Fruit fly (Drosophila melanogaster): Measurements from ENCODE around the gene CG15865.

Gene CG15865

DNA sequence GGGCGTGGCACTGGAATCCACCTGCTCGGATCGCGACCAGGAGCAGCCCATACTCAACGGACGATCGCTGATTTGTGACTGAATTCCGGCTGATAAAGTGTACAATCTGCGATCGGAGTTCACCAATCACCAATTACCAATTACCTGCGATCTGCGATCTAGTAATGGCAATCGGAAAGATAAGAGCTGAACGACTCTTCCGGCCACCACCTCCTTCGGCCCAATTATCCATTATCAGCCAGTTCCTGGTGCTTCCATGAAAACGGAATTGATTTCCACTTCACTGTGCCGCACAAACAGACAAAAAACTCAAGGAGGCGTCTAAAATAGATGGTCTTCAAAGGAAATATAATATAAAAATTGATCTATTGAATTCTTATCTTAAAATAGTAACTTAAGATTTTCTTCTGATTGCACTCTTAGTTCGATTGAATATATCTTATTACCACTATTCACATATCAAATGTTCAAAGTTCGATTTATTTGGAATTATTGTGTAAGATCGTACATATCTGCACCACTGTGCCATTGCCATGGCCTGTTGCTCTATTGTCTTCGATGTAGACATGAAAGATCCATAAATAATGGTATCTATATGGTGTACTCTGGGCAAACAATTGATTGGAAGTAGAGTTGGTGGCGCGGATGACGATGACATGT lies at the start of gene CG15865:
CG15865 (minus strand) TSS at position 51 of the 660 bp plus-strand sequence.
- no peak for TF ChIP-seq noc (tag; optimal IDR thresholded peaks at IDR 0.05)

DNA sequence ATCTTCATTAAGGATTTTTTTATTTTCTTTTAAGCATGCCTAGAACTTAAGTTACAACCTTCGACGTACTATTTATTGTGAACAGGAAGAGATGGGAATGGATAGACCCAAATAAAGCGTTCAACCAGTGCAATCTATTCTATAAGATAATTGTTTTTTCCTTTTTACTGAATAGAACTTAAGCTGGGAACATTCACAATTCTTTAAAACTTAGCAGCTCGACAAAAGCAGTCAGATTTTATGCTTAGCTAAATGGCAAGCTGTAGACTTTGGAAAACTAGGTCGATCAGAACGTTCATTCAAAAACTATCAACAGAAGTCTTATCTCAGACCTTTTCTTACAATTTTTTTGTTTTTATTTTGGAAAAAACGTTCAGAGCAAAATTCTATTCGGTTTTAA lies 46.7 kb upstream of the CG15865 start, which contains the start of gene CG13008:
CG13008 (plus strand) TSS at position 301 of the 400 bp plus-strand sequence.
- TF ChIP-seq noc (tag; optimal IDR thresholded peaks at IDR 0.05), result no peak

DNA sequence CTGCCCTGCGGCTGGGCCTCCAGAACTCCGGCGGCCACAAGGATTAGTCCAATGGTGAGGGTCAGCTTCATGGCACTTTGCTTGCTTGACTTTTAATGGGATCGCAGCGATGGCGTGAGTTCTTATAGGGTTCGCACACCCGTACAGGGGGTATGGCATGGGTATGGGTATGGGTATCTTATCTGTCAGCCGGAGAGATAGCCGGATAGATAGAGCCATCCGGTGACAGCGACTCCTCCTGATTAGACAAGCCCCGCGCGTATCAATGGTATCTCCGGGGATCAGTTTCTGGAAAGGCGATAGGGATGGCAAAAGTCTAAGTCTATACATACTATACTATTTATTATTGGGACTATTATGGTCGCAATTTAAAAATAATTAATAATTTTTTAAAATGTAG lies 42.5 kb upstream of the CG15865 start, which contains the start of gene CG9672:
CG9672 (minus strand) TSS at position 101 of the 400 bp plus-strand sequence.
- TF ChIP-seq noc (tag; optimal IDR thresholded peaks at IDR 0.05), result no peak

DNA sequence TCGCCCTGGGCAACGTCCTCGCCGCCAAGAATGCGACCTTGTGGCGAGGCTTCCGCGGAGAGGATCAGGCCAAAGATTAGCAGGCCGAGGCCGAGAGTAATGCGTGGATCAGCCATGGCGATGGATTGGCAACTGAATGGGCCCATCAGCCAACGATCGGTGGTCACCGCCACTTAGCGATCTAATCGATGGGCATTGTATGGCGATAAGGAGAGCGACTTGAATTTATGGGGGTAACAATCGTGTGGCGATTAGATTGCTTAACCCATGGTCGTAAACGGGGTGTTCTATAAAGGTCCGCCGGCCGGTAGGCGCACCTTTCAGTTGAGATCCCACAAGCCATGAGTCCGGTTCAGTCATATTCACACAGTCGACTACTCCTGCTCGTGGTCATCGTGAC lies 39.5 kb upstream of the CG15865 start, which contains the start of the genes CG9673 and CG4653:
CG9673 (minus strand) TSS at position 138 of the 400 bp plus-strand sequence.
CG4653 (plus strand) TSS at position 335 of the 400 bp plus-strand sequence.
- peak; percentile 7 for TF ChIP-seq noc (tag; optimal IDR thresholded peaks at IDR 0.05)

DNA sequence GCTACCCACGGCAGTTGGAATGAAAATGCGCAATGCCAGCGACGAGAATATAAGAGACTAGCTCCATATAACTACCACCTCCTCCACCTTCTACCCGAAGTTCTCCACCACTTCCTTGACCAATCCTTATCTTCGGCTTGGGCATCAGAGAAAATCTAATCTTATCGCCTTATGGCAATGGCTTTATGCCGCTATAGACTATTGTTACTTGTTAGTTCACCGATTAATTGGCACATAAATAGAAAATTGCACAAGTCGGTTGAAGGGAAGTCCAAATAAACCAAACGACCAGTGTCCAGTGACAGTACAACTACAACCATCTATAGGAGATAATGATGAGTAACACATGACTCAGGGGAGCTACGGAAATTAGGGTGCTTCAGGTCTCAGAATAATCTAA lies 37.7 kb upstream of the CG15865 start, which contains the start of gene sphe:
sphe (minus strand) TSS at position 32 of the 400 bp plus-strand sequence.
- peak; percentile 8 for TF ChIP-seq noc (tag; optimal IDR thresholded peaks at IDR 0.05)

DNA sequence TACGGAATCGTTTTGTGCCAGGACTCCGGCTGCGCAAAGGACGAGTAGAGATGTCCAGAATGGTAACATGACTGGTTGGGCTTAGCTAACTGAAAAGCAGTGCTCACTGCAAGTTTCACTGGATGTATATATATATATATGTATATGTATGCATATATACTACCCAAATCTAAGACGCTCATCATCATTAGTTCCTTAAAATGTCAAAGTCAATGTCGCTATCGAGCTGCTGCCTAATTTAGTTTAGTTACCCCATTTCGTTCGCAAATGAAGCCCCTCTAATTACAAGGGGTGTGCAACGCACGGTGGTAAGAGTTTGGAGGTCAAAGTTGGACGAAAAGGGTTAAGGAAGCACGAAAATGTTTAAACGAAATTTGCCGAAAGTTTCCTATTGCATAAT lies 35.8 kb upstream of the CG15865 start, which contains the start of gene CG9676:
CG9676 (minus strand) TSS at position 101 of the 400 bp plus-strand sequence.
- TF ChIP-seq noc (tag; optimal IDR thresholded peaks at IDR 0.05), result no peak

DNA sequence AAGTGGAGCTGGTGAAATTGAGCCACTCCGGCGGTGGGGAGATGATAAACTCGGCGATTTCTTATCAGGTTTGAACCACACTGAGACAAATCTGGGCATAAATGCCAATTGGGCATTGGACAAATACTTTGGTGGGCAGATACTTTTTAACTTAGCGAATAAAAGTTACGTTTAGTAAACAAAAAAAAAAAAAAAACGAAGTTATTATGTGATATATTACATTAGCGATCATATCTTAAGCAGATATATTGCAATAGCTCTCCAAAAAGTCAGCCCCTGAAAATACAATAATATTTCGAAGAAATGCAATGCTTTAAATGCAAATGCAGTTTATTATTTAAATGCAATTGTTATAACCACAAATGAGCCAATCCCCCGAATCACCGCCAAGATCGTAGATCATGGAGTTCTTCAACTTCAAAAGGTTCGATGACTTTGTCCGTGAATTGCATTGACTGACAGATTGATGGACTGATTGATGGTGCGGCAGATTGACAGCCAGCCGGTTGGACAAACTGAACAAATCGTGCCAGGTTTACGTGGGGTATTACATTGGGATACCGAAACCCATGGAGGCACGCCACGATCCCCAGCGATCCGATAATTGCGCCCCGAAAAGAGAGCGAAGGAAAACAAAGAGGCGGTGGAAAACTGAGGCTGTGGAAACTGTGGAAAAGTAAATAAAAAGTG lies 33.8 kb upstream of the CG15865 start:
- no peak for TF ChIP-seq noc (tag; optimal IDR thresholded peaks at IDR 0.05)

DNA sequence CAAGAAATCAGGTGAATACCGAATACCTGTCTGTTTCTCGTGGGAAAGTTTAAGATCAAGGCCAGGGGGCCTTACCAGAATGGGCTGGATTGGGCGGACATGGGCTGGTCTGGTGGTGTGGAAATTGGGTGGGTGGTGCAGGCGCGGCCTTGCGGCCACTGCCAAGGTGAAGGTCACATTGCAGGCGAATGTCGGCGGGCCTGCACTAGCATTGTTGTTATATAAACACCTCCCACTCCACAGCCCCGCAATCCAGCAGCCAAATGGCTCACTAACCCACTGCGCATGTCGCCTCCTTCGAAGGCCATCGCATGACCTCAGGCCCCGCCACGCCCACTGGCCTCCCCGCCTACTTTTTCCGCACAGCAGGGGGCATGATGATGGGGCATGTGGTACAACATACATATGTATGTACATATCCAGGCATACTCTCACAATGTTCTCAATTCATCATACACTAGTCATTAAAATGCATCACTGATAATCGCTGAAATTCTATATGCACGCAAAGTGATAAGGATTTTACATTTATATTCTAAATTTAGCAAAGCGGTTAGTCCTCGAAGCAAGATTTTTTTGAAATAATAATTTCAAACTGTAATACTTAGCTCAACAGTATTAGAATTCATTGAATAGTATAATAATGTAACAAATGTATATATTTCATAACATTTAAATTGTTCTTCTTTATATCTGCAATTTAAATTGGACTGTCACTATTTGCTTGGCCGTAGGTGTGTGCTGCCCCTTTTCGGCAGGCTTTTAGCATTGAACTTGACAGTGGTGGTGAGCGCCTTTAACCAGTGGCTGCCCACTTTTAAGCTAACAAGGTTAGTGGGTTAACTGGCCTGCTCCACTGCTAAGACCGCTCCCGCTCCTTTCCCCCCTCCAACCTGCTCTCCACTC lies 32.6 kb upstream of the CG15865 start:
- no peak for TF ChIP-seq noc (tag; optimal IDR thresholded peaks at IDR 0.05)

DNA sequence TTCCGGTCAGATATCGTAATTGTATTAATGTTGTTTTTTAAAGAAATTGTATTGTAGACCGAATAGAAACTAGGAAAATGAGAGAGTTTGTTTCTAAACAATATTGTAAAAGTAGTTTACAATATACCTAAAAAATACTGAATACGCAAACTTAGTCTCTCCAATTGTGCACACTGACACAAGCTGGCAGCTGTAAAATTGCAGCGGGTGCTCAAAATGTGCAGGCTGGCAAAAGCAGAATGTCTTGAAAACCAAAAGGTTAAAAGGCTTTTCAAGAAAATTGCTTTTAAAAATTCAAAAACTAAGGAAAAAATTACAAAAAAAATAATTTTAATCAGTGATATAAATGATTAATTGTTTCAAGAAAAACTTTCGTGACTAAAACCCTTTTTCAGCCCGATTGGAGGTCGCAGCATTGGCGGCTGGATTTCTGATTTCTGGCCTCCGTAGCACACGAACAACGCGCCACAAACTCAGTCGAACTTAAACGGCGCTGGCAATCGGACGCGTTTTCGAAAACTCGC lies 31.5 kb upstream of the CG15865 start, which contains the start of gene CG4678:
CG4678 (plus strand) TSS at position 474 of the 524 bp plus-strand sequence.
- TF ChIP-seq noc (tag; optimal IDR thresholded peaks at IDR 0.05), result no peak

DNA sequence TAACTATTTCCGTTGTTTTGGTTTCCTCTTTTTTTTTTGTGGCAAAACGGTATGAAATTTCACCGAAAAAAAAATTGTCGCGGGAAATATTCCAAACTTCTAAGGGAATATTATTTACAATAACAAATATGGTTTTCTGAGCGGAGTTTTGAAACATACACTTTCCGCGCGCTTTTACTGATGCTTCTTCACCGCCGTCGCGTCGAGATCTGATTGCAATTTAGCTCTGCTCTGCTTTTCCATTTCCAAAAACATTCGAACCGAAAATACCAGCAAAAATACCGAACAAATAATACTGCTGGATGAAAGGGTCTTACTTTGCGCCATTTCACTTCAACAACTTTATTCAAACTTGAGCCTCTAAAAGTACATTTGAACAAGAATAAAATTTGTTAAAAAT lies 30.7 kb upstream of the CG15865 start, which contains the start of gene Septin4:
Septin4 (minus strand) TSS at position 215 of the 400 bp plus-strand sequence.
- TF ChIP-seq noc (tag; optimal IDR thresholded peaks at IDR 0.05), result no peak

DNA sequence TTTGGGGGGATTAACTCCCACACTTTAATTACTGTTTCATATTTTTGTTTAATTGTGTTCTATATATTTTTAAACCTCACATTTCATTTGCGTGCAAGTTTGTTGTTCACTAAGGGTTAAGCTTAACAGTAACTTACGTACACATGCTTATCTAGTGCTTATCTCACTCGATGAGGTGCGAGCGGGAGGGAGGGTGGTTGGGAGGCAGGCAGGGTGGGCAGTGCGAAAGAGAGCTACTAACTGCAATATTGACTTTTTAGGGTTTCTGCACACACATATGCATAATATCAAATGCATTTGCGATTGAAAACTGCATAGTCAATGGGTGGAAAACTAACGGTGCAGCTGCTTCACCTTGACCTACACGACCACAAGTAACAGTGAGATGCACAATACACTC lies 30.2 kb upstream of the CG15865 start:
- no peak for TF ChIP-seq noc (tag; optimal IDR thresholded peaks at IDR 0.05)

DNA sequence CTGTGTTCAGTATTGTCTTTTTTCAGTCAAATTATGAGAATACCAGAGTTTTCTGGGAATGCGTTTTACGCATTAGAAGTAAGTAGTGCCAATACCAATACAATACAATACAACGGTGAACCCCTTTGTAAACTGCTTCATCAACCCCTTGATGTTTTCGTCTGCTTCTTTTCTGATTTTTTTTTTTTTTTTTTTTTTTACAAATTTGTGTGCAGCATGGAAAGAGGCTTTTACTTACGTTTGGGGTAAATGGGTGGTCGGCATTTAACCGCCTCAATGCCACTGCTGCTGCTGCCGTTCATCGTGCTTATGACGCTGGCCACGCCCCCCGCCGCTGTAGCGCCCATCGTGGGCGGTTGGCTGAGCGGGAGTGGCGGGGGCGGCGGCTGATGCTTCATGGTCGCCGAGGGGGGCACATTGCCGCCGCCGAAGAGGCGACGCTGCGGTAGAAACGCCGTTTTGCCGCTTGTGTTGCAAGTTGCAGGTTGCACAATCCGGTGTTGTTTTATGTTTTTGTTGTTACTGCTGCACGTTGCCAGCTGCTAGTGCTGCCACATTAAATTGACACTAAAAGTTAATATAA lies 29.6 kb upstream of the CG15865 start:
- TF ChIP-seq noc (tag; optimal IDR thresholded peaks at IDR 0.05), result no peak

DNA sequence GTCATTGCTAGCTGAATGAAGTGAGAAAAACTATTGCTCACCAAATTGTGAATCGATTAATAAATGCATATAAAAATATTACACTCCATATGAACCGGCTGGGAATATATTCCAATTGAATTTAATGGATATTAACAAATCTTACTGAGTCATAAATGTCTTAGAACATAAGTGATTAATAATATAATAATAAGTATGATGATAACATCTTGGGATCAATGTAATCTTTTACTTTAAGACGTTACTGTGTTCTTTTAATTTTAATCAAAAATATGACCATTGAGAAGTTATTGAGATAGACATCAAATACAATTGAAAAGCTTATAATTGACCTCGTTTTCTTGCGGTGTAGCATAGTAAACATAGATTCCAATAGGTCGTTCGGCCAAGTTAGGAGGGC lies 28.1 kb upstream of the CG15865 start:
- TF ChIP-seq noc (tag; optimal IDR thresholded peaks at IDR 0.05), result peak; percentile 70

DNA sequence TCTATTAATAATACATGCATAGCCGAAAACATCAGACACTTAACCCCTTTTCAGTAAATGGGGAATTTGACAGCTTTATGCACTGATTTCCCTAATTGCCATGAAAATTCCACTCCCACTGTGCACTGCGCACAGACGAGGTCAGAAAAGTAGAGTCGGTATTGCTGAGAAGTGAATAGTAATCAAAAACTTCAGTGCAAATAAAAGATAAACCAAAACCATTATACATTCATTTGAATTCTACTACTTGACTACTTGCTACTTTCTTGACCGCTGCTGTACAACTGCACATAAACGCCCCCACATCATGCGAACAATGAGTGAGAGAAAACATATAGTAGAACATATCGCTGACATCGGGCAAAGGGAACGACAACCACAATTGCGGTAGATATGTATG lies 27.2 kb upstream of the CG15865 start:
- TF ChIP-seq noc (tag; optimal IDR thresholded peaks at IDR 0.05), result no peak

DNA sequence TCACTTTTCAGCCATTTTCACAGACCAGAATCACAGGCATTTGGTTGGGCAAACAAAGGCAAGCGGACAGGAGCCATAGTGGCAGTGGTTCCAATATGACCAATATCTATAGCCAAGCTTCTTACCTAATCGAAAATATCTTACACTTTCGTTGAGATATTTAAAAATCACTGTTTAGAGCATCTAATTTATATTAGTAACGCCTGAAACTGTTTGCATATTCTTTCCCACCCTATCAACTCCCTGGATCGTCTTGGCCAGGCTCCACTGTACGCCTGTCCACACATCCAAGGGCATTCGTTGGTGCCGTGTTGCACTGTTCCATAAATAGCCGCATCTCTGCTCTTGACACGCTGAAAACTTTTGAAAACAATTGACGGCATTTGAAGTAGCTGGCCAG lies 26.2 kb upstream of the CG15865 start:
- TF ChIP-seq noc (tag; optimal IDR thresholded peaks at IDR 0.05), result no peak

All from whole organism, larva.